Worm (Caenorhabditis elegans): ENCODE data around the gene ceh-38.
"Not testable (repeated sequence)": the region's sequence is repeated elsewhere in the genome, so short reads cannot be mapped to it uniquely, and the experiment has no call there.

ceh-38 gene

DNA sequence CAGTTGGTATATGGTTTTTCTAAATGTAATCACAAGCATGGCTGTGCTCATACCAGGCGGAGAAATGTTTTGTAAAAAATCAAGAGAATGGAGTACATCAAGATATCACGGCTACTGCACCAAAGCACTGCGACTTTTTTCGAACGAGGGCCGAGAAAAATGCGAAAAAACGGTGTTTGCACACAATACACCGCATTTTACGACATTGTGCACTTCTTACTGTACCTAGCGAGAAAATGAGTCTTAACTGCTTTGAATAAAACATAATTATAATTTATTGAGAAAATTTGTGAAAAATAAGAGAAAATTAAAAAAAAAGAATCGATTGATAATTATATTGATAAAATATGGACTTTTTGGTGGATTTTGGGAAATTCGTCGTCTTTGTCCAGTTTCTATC lies 24.4 kb downstream of the ceh-38 start:
- no peak for TF ChIP-seq M03D4.4 (tag; optimal IDR thresholded peaks at IDR 0.05)
- TF ChIP-seq elt-1 (tag; optimal IDR thresholded peaks at IDR 0.05; ENCODE audit: borderline replicate concordance, insufficient read depth) = no peak
- no peak for TF ChIP-seq nhr-12 (tag; optimal IDR thresholded peaks at IDR 0.05)
- TF ChIP-seq blmp-1 (tag; optimal IDR thresholded peaks at IDR 0.05) = no peak
- no peak for TF ChIP-seq nhr-2 (tag; optimal IDR thresholded peaks at IDR 0.05)
- TF ChIP-seq zip-8 (tag; optimal IDR thresholded peaks at IDR 0.05) = no peak
- peak; percentile 3 for TF ChIP-seq mep-1 (tag; optimal IDR thresholded peaks at IDR 0.05)
- TF ChIP-seq nhr-76 (tag; optimal IDR thresholded peaks at IDR 0.05) = no peak
- no peak for TF ChIP-seq unc-62 (GFP tag; optimal IDR thresholded peaks at IDR 0.05)
- peak; percentile 82 for TF ChIP-seq lsy-2 (tag; optimal IDR thresholded peaks at IDR 0.05)
- no peak for TF ChIP-seq drap-1 (GFP tag; optimal IDR thresholded peaks at IDR 0.05)
- TF ChIP-seq hlh-1 (tag; optimal IDR thresholded peaks at IDR 0.05) = no peak
- TF ChIP-seq ceh-39 (tag; optimal IDR thresholded peaks at IDR 0.05) = no peak
- TF ChIP-seq pha-4 (tag; optimal IDR thresholded peaks at IDR 0.05) = no peak

DNA sequence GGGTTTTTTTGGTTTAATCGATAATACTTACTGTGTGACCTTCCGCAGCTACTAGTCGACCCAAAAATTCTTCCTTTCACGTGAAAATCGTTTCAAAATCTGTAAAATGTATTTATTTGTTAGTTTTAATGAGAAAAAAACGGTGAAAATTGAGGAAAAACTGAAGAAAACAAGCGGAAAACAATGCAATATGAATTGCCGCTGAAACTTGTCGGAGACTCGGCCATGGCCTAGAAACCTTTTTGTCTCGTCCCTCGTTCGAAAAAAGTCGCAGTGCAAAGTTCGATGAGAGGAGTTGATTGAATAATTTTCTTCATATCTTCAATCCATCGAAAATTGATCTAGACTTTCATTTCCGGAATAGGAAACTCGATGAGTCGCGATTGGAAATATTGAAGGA lies 26.4 kb downstream of the ceh-38 start, which contains the start of gene C15F1.8:
Gene C15F1.8, minus strand, starts transcription at position 101 of the 400 bp plus-strand sequence.
- TF ChIP-seq blmp-1 (tag; optimal IDR thresholded peaks at IDR 0.05); elt-3 (tag; optimal IDR thresholded peaks at IDR 0.05); unc-62 (GFP tag; optimal IDR thresholded peaks at IDR 0.05): not testable (repeated sequence)

DNA sequence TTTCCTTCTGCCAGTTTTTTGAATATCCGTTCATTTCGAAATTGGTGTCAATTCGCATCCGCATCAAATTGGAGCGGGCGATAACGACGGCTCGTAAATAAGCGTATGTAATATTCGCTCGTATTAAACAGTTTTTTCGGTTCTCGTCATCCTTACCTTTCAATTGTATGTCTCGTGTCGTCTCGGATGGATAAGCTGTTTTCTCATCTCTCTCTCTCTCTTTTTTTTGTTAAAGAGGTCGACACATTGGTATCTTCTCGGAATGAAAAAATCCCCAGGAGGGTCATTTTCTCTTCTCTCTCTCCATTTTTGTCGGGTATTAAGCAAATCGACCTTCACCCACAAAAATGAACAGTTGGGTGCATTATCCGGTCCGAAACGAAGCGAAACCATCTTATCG lies 27.6 kb downstream of the ceh-38 start:
- TF ChIP-seq sem-2 (GFP tag; optimal IDR thresholded peaks at IDR 0.05) (no peak), blmp-1 (tag; optimal IDR thresholded peaks at IDR 0.05) (no peak), nhr-12 (tag; optimal IDR thresholded peaks at IDR 0.05) (no peak), ham-2 (GFP tag; optimal IDR thresholded peaks at IDR 0.05) (no peak), unc-39 (tag; optimal IDR thresholded peaks at IDR 0.05) (no peak), sptf-1 (tag; optimal IDR thresholded peaks at IDR 0.05) (no peak), nhr-2 (tag; optimal IDR thresholded peaks at IDR 0.05) (no peak), unc-62 (GFP tag; optimal IDR thresholded peaks at IDR 0.05) (no peak), lin-32 (GFP tag; optimal IDR thresholded peaks at IDR 0.05) (no peak), lin-13 (tag; optimal IDR thresholded peaks at IDR 0.05) (no peak)

ce11 chrII:6979646-6980045 lies 28.3 kb downstream of the ceh-38 start, which contains the start of gene C15F1.2:
TSS of gene C15F1.2 (plus strand) at chrII:6979953.
- TF ChIP-seq pha-4 (tag; optimal IDR thresholded peaks at IDR 0.05) (no peak), blmp-1 (tag; optimal IDR thresholded peaks at IDR 0.05) (peak; percentile 44)

DNA sequence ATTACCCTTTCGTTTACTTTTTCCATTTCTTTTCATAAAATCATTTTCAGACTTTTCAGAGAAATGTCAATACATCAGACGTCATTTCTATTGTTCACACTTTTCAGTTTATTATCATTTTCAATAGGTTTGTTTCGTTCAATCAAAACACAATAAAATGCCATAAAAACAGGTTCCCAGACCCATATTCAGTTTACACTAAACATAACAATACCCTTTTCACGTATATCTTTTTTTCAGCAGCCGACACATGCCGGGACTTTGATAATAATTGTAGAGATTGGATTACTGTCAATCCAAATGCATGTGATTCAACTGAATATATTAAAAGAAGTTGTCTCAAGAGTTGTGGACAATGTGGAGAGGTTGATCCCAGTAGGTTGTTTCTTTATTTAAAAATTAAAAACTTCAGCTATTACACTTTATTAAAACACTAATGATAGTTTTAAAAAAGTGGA lies 38.5 kb downstream of the ceh-38 start, which contains the start of gene C15F1.1:
Gene C15F1.1, plus strand, starts transcription at position 51 of the 458 bp plus-strand sequence.
- no peak for TF ChIP-seq unc-39 (tag; optimal IDR thresholded peaks at IDR 0.05)
- TF ChIP-seq snpc-4 (tag; optimal IDR thresholded peaks at IDR 0.05) = no peak

ce11 chrII:6992949-6993348 lies 41.6 kb downstream of the ceh-38 start:
- TF ChIP-seq ces-1 (GFP tag; optimal IDR thresholded peaks at IDR 0.05) = peak; percentile 71
- no peak for TF ChIP-seq tbx-8 (GFP tag; optimal IDR thresholded peaks at IDR 0.05)

- no peak for TF ChIP-seq lin-13 (tag; optimal IDR thresholded peaks at IDR 0.05)
- peak; percentile 72 for TF ChIP-seq ces-1 (GFP tag; optimal IDR thresholded peaks at IDR 0.05)
Measured at ce11 chrII:6994677-6995076, 43.4 kb downstream of the ceh-38 start, which contains the start of gene unc-104. TSS of gene unc-104 (plus strand) at chrII:6994987.

DNA sequence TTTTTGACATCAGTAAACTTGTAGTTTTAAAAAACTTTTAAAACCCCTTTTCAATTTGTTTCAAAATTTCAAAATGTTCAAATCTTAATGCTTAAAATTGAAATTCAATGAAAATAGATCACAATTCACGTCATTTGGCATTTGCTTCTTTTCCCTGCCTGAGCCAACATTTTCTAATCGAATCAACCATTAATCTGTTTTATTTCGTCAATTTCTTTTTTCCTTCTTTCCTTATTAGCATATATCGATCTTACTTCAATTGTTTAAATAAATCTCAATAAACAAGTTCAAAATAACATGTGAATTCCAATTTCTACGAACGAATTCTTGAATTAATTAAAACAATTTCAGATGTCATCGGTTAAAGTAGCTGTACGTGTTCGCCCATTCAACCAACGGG lies 44.3 kb downstream of the ceh-38 start:
- TF ChIP-seq blmp-1 (tag; optimal IDR thresholded peaks at IDR 0.05) (no peak), nhr-12 (tag; optimal IDR thresholded peaks at IDR 0.05) (no peak), ces-1 (GFP tag; optimal IDR thresholded peaks at IDR 0.05) (peak; percentile 58), nhr-28 (tag; optimal IDR thresholded peaks at IDR 0.05) (no peak), tbx-8 (GFP tag; optimal IDR thresholded peaks at IDR 0.05) (no peak)
